Worm (Caenorhabditis elegans): ENCODE data around the gene ZK105.8.
A peak's percentile ranks its signal among the peaks of the same experiment; 100 is the strongest.

ZK105.8 gene

ce11 chrV:7730488-7730887, 6.2 kb downstream of the ZK105.8 start:
- TF ChIP-seq akir-1 (GFP tag; optimal IDR thresholded peaks at IDR 0.05) = no peak
- peak; percentile 32 for TF ChIP-seq chd-7 (tag; optimal IDR thresholded peaks at IDR 0.05)
- no peak for TF ChIP-seq madf-3 (GFP tag; IDR thresholded peaks at IDR 0.05)
- 0 out of 2 replicates have a peak, but pooled peaks have one; percentile 18 for TF ChIP-seq B0336.3 (GFP tag; IDR thresholded peaks at IDR 0.05)
- no peak for TF ChIP-seq egl-44 (GFP tag; IDR thresholded peaks at IDR 0.05)
- peak; percentile 27 for TF ChIP-seq snpc-4 (GFP tag; optimal IDR thresholded peaks at IDR 0.05)
- TF ChIP-seq snpc-4 (tag; optimal IDR thresholded peaks at IDR 0.05) = peak in 1 of 4 experiments; percentile 52
- peak; percentile 12 for TF ChIP-seq lsl-1 (GFP tag; optimal IDR thresholded peaks at IDR 0.05)
- TF ChIP-seq aptf-2 (GFP tag; conservative IDR thresholded peaks at IDR 0.05) = no peak
- TF ChIP-seq xnd-1 (tag; optimal IDR thresholded peaks at IDR 0.05) = no peak
- TF ChIP-seq ztf-6 (GFP tag; IDR thresholded peaks at IDR 0.05) = no peak
- no peak for TF ChIP-seq C06A6.2 (GFP tag; conservative IDR thresholded peaks at IDR 0.05)
- TF ChIP-seq lag-1 (GFP tag; IDR thresholded peaks at IDR 0.05) = no peak
- TF ChIP-seq bed-2 (GFP tag; IDR thresholded peaks at IDR 0.05) = no peak
- no peak for TF ChIP-seq hlh-26 (GFP tag; conservative IDR thresholded peaks at IDR 0.05)
- TF ChIP-seq snpc-1.1 (tag; optimal IDR thresholded peaks at IDR 0.05; ENCODE audit: insufficient read depth) = no peak
- peak; percentile 35 for TF ChIP-seq nhr-90 (tag; optimal IDR thresholded peaks at IDR 0.05)
- peak; percentile 42; the same call in 1 of the 2 replicates for TF ChIP-seq hmg-1.2 (GFP tag; IDR thresholded peaks at IDR 0.05)
- TF ChIP-seq cebp-1 (GFP tag; IDR thresholded peaks at IDR 0.05) = no peak
- TF ChIP-seq cebp-1 (tag; optimal IDR thresholded peaks at IDR 0.05) = peak; percentile 47
- TF ChIP-seq mcd-1 (GFP tag; IDR thresholded peaks at IDR 0.05) = no peak
- no peak for TF ChIP-seq tbx-9 (tag; optimal IDR thresholded peaks at IDR 0.05; ENCODE audit: borderline replicate concordance)
- TF ChIP-seq ztf-3 (GFP tag; optimal IDR thresholded peaks at IDR 0.05) = no peak
- TF ChIP-seq snpc-1.3 (tag; optimal IDR thresholded peaks at IDR 0.05; ENCODE audit: insufficient read depth) = no peak
- no peak for TF ChIP-seq ceh-91 (GFP tag; IDR thresholded peaks at IDR 0.05)
- no peak for TF ChIP-seq athp-1 (tag; optimal IDR thresholded peaks at IDR 0.05)
- TF ChIP-seq F49E8.2 (tag; optimal IDR thresholded peaks at IDR 0.05; ENCODE audit: insufficient read depth) = no peak
- no peak for TF ChIP-seq F22D6.2 (tag; optimal IDR thresholded peaks at IDR 0.05)
- no peak for TF ChIP-seq repo-1 (tag; optimal IDR thresholded peaks at IDR 0.05)
- no peak for TF ChIP-seq gei-17 (GFP tag; optimal IDR thresholded peaks at IDR 0.05)
- TF ChIP-seq cebp-2 (GFP tag; IDR thresholded peaks at IDR 0.05) = no peak
- peak; percentile 46; the same call in 1 of the 2 replicates for TF ChIP-seq D2030.7 (GFP tag; IDR thresholded peaks at IDR 0.05)
- no peak for TF ChIP-seq lin-35 (GFP tag; optimal IDR thresholded peaks at IDR 0.05)
- no peak for TF ChIP-seq ztf-26 (tag; optimal IDR thresholded peaks at IDR 0.05)
- TF ChIP-seq madf-10 (tag; optimal IDR thresholded peaks at IDR 0.05) = peak; percentile 0
- TF ChIP-seq sptf-2 (GFP tag; optimal IDR thresholded peaks at IDR 0.05) = no peak
- TF ChIP-seq dpl-1 (GFP tag; optimal IDR thresholded peaks at IDR 0.05) = no peak
- no peak for TF ChIP-seq ama-1 (optimal IDR thresholded peaks at IDR 0.05)
- peak in 1 of 2 experiments; percentile 50 for TF ChIP-seq ama-1 (GFP tag; optimal IDR thresholded peaks at IDR 0.05)
- TF ChIP-seq F37B4.10 (GFP tag; IDR thresholded peaks at IDR 0.05) = no peak
- no peak for TF ChIP-seq F10E7.11 (tag; optimal IDR thresholded peaks at IDR 0.05)
- TF ChIP-seq ets-4 (GFP tag; optimal IDR thresholded peaks at IDR 0.05) = no peak
- no peak for TF ChIP-seq fkh-3 (tag; optimal IDR thresholded peaks at IDR 0.05)
- no peak for TF ChIP-seq Y56A3A.18 (GFP tag; IDR thresholded peaks at IDR 0.05)
- peak; percentile 30 for TF ChIP-seq snpc-3.4 (tag; optimal IDR thresholded peaks at IDR 0.05)
- TF ChIP-seq T07F8.4 (tag; optimal IDR thresholded peaks at IDR 0.05) = no peak
- TF ChIP-seq unc-130 (GFP tag; optimal IDR thresholded peaks at IDR 0.05) = no peak
- no peak for TF ChIP-seq ztf-25 (GFP tag; IDR thresholded peaks at IDR 0.05)
- TF ChIP-seq ceh-100 (GFP tag; IDR thresholded peaks at IDR 0.05) = no peak
- TF ChIP-seq rcor-1 (GFP tag; IDR thresholded peaks at IDR 0.05) = 0 out of 2 replicates have a peak, but pooled peaks have one; percentile 30
